Worm (Caenorhabditis elegans): ENCODE data around the gene C50D2.7.

- no peak for TF ChIP-seq elt-3 (tag; optimal IDR thresholded peaks at IDR 0.05)
- TF ChIP-seq unc-62 (GFP tag; optimal IDR thresholded peaks at IDR 0.05): no peak
- no peak for TF ChIP-seq pha-4 (tag; optimal IDR thresholded peaks at IDR 0.05)
Observed at ce11 chrII:135166-135565, 40.1 kb upstream of the C50D2.7 start, which contains the start of gene K10B4.1.

Data from whole organism, L3 larva.